Worm (Caenorhabditis elegans) whole organism, L4 larva: ENCODE results near the gene nhr-133.

Experiments
- Y5F2A.4 ChIP-seq: fragments of 200-800 bp; sonication (Bioruptor generic); optimal IDR thresholded peaks from 2 replicates; lab custom pipeline; 2018; ENCODE audit warnings: mild to moderate bottlenecking, missing genetic modification characterization, missing compliant biosample characterization
- aha-1 ChIP-seq: fragments of 150-350 bp; peaks from one replicate; lab custom pipeline; 2014; ENCODE audit warnings: missing biosample characterization, missing genetic modification characterization
- attf-4 ChIP-seq: sonication (generic microtip); optimal IDR thresholded peaks from 3 replicates; lab custom pipeline; 2017; ENCODE audit warnings: missing biosample characterization, missing genetic modification characterization
- dmd-8 ChIP-seq: fragments of 200-800 bp; sonication (Bioruptor generic); IDR thresholded peaks from 2 replicates; pipeline ENCODE4 v1.3.6; 2022; ENCODE audit warnings: missing genetic modification characterization, missing compliant biosample characterization
- dmd-9 ChIP-seq: fragments of 200-800 bp; sonication (Bioruptor generic); IDR thresholded peaks from 2 replicates; pipeline ENCODE4 v1.3.6; 2022; ENCODE audit warnings: missing genetic modification reagents, missing genetic modification characterization, missing compliant biosample characterization
- dve-1 ChIP-seq: sonication (generic microtip); optimal IDR thresholded peaks from 2 replicates; lab custom pipeline; 2017; ENCODE audit warnings: antibody characterized with exemption, mild to moderate bottlenecking, missing genetic modification characterization, missing compliant biosample characterization; ENCODE audit not compliant: insufficient read depth
- egl-43 ChIP-seq: fragments of 200-800 bp; sonication (Bioruptor generic); IDR thresholded peaks from 2 replicates; pipeline ENCODE4 v1.3.6; 2022; ENCODE audit warnings: missing genetic modification reagents, missing genetic modification characterization, missing compliant biosample characterization
- hlh-30 ChIP-seq: sonication (generic microtip); optimal IDR thresholded peaks from 2 replicates; lab custom pipeline; 2017; ENCODE audit warnings: antibody characterized with exemption, mild to moderate bottlenecking, missing genetic modification characterization, missing compliant biosample characterization; ENCODE audit not compliant: insufficient read depth
- lim-7 ChIP-seq: fragments of 200-800 bp; sonication (Bioruptor generic); IDR thresholded peaks from 2 replicates; pipeline ENCODE4 v1.3.6; 2022; ENCODE audit warnings: missing genetic modification characterization, missing compliant biosample characterization
- lin-15B ChIP-seq: fragments of 150-350 bp; sonication (generic microtip); optimal IDR thresholded peaks from 3 replicates; lab custom pipeline; 2014; ENCODE audit warnings: missing biosample characterization, missing genetic modification characterization
- lin-38 ChIP-seq: fragments of 200-800 bp; sonication (Bioruptor generic); IDR thresholded peaks from 2 replicates; pipeline ENCODE4 v1.3.6; 2022; ENCODE audit warnings: missing genetic modification reagents, missing genetic modification characterization, missing compliant biosample characterization
- madf-9 ChIP-seq: fragments of 200-800 bp; sonication (Bioruptor generic); conservative IDR thresholded peaks from 2 replicates; pipeline ENCODE4 v1.3.6; 2022; ENCODE audit warnings: missing genetic modification reagents, missing genetic modification characterization, missing compliant biosample characterization
- mdl-1 ChIP-seq, 2 experiments: fragments of 150-350 bp in 1 of 2; sonication (generic microtip) in 1 of 2; optimal IDR thresholded peaks; 2 replicates each; lab custom pipeline; 2014 to 2017; ENCODE audit warnings: missing biosample characterization in 2 of 2, missing genetic modification characterization in 2 of 2
- mes-2 ChIP-seq: sonication (generic microtip); optimal IDR thresholded peaks from 2 replicates; lab custom pipeline; 2016; ENCODE audit warnings: missing genotype, mild to moderate bottlenecking, missing genetic modification characterization, missing compliant biosample characterization; ENCODE audit not compliant: poor library complexity, severe bottlenecking
- mxl-3 ChIP-seq: fragments of 200-800 bp; sonication (Bioruptor generic); optimal IDR thresholded peaks from 2 replicates; lab custom pipeline; 2018; ENCODE audit warnings: mild to moderate bottlenecking, missing genetic modification characterization, missing compliant biosample characterization
- nhr-41 ChIP-seq: fragments of 200-800 bp; sonication (Bioruptor generic); IDR thresholded peaks from 2 replicates; pipeline ENCODE4 v1.3.6; 2022; ENCODE audit warnings: missing genetic modification reagents, missing genetic modification characterization, missing compliant biosample characterization
- nhr-77 ChIP-seq: fragments of 150-350 bp; optimal IDR thresholded peaks from 2 replicates; lab custom pipeline; 2014; ENCODE audit warnings: missing biosample characterization, missing genetic modification characterization
- pha-4 ChIP-seq, 2 experiments: fragments of 150-350 bp in 1 of 2; fragments of 200-800 bp in 1 of 2; sonication (Bioruptor generic) in 1 of 2; IDR thresholded peaks in 1 of 2; optimal IDR thresholded peaks in 1 of 2; 2 replicates each; pipeline versions ENCODE4 v1.3.6 to Lab custom; 2014 to 2022; ENCODE audit warnings: missing genetic modification characterization in 2 of 2, missing genetic modification reagents in 2 of 2, missing biosample characterization in 1 of 2, missing compliant biosample characterization in 1 of 2
- snpc-1.2 ChIP-seq: fragments of 200-800 bp; sonication (Bioruptor generic); IDR thresholded peaks from 2 replicates; pipeline ENCODE4 v1.3.6; 2022; ENCODE audit warnings: missing genetic modification reagents, missing genetic modification characterization, missing compliant biosample characterization
- snpc-4 ChIP-seq: fragments of 150-350 bp; optimal IDR thresholded peaks from 2 replicates; lab custom pipeline; 2014; ENCODE audit warnings: missing biosample characterization, missing genetic modification characterization
- zip-2 ChIP-seq: fragments of 150-350 bp; optimal IDR thresholded peaks from 2 replicates; lab custom pipeline; 2014; ENCODE audit warnings: missing biosample characterization, missing genetic modification characterization
- ztf-11 ChIP-seq: fragments of 150-350 bp; optimal IDR thresholded peaks from 2 replicates; lab custom pipeline; 2014; ENCODE audit warnings: missing biosample characterization, missing genetic modification characterization

Gene nhr-133

ce11 chrV:2174465-2174864 is 37.5 kb downstream of the nhr-133 start:
- no peak for TF ChIP-seq zip-2 (tag; lab: Kevin White, UChicago)
- no peak for TF ChIP-seq snpc-4 (tag; lab: Kevin White, UChicago)
- TF ChIP-seq dmd-9 (GFP tag; lab: Robert Waterston, UW): no peak
- TF ChIP-seq lin-38 (GFP tag; lab: Robert Waterston, UW): no peak
- no peak for TF ChIP-seq mdl-1 (tag; optimal IDR thresholded peaks at IDR 0.05; lab: Kevin White, UChicago)
- TF ChIP-seq dmd-8 (GFP tag; lab: Robert Waterston, UW): no peak
- TF ChIP-seq ztf-11 (tag; lab: Kevin White, UChicago): no peak
- TF ChIP-seq hlh-30 (tag; lab: Kevin White, UChicago): no peak
- TF ChIP-seq mes-2 (tag; lab: Kevin White, UChicago): no peak
- TF ChIP-seq attf-4 (tag; lab: Kevin White, UChicago): no peak
- no peak for TF ChIP-seq nhr-77 (tag; lab: Kevin White, UChicago)

- no peak for TF ChIP-seq nhr-41 (GFP tag; lab: Robert Waterston, UW)
- TF ChIP-seq lin-15B (tag; lab: Kevin White, UChicago): no peak
- TF ChIP-seq egl-43 (GFP tag; lab: Robert Waterston, UW): no peak
- TF ChIP-seq aha-1 (tag; lab: Kevin White, UChicago): no peak
- no peak for TF ChIP-seq dve-1 (tag; lab: Kevin White, UChicago)
- TF ChIP-seq lim-7 (GFP tag; lab: Robert Waterston, UW): no peak
- TF ChIP-seq, all 104 proteins: peak for 0
Observed at ce11 chrV:2166679-2167078, 45.2 kb downstream of the nhr-133 start, which contains the start of gene srbc-19. srbc-19 (minus strand) TSS chrV:2166779.

ce11 chrV:2163735-2164134 is 48.2 kb downstream of the nhr-133 start, which contains the start of gene str-255:
str-255 (minus strand) TSS chrV:2163835.
- TF ChIP-seq snpc-1.2 (GFP tag; lab: Robert Waterston, UW): no peak
- no peak for TF ChIP-seq Y5F2A.4 (GFP tag; lab: Kevin White, UChicago)
- no peak for TF ChIP-seq madf-9 (GFP tag; lab: Robert Waterston, UW)
- TF ChIP-seq pha-4 (GFP tag; IDR thresholded peaks at IDR 0.05; lab: Robert Waterston, UW): no peak
- TF ChIP-seq pha-4 (tag; optimal IDR thresholded peaks at IDR 0.05; lab: Kevin White, UChicago): no peak
- TF ChIP-seq mxl-3 (GFP tag; lab: Kevin White, UChicago): no peak
